Fruit fly (Drosophila melanogaster): ENCODE data around the gene Nep4.

The Nep4 gene

dm6 chr3R:20659804-20660203 lies at the start of gene Nep4:
Gene Nep4, minus strand, starts transcription at chr3R:20659904.
- no peak for TF ChIP-seq CG17801 (GFP tag; optimal IDR thresholded peaks at IDR 0.05; ENCODE audit: partially characterized antibody)

dm6 chr3R:20677251-20677650 lies 17.5 kb upstream of the Nep4 start, which contains the start of gene CG4000:
Gene CG4000, minus strand, starts transcription at chr3R:20677351.
- no peak for TF ChIP-seq CG17801 (GFP tag; optimal IDR thresholded peaks at IDR 0.05; ENCODE audit: partially characterized antibody)

DNA sequence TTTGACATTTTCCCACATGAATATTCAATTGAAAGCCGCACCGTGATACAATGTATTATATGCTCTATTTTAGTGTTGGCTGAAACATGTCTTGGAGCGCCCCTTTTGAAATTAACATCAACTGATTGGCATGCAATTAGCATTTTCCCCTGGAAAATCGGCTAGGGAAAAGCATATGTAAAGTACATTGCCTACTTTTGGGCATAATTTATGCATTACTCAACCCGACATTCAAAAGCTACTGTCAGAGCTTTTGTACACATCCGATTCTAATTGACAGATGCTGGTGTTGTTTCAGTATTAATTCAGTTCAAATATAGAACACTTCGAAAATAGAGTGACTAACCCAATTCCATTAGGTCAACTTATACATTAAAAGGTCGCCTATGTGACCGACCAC lies 16.1 kb upstream of the Nep4 start:
- no peak for TF ChIP-seq CG17801 (GFP tag; optimal IDR thresholded peaks at IDR 0.05; ENCODE audit: partially characterized antibody)

dm6 chr3R:20669040-20669621 lies 9.4 kb upstream of the Nep4 start, which contains the start of gene Cpr92F:
Gene Cpr92F, plus strand, starts transcription at chr3R:20669571.
- no peak for TF ChIP-seq CG17801 (GFP tag; optimal IDR thresholded peaks at IDR 0.05; ENCODE audit: partially characterized antibody)

- no peak for TF ChIP-seq CG17801 (GFP tag; optimal IDR thresholded peaks at IDR 0.05; ENCODE audit: partially characterized antibody)
Observed at dm6 chr3R:20656649-20657048, 3.1 kb downstream of the Nep4 start.

dm6 chr3R:20652350-20652749 lies 7.4 kb downstream of the Nep4 start, which contains the start of gene GluRIID:
Gene GluRIID, minus strand, starts transcription at chr3R:20652450.
- TF ChIP-seq CG17801 (GFP tag; optimal IDR thresholded peaks at IDR 0.05; ENCODE audit: partially characterized antibody) = no peak

DNA sequence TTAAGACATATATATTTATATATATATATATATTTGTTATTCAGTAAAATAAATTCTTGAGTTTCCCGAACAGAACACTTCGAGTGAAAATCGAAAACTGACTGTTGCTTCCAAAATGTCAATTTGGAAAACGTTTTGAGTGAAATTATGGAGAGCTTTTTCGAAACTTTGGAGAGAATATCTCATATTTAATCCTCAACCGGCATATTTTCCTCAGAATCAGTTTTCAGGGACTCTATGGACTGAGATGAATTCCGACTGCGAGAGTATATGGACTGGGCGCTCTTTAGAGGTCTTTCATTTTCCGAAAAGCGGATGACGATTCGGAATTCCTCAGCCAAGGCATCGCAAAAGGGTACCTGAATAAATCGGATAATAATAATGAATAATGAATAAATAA lies 11.1 kb downstream of the Nep4 start, which contains the start of gene GluRIIE:
Gene GluRIIE (minus strand): TSS at position 101 of the 400 bp plus-strand sequence.
- TF ChIP-seq CG17801 (GFP tag; optimal IDR thresholded peaks at IDR 0.05; ENCODE audit: partially characterized antibody) = no peak

dm6 chr3R:20635735-20636134 lies 24.0 kb downstream of the Nep4 start:
- TF ChIP-seq CG17801 (GFP tag; optimal IDR thresholded peaks at IDR 0.05; ENCODE audit: partially characterized antibody) = no peak

- peak; percentile 26 for TF ChIP-seq CG17801 (GFP tag; optimal IDR thresholded peaks at IDR 0.05; ENCODE audit: partially characterized antibody)
Observed at dm6 chr3R:20634674-20635594, 24.8 kb downstream of the Nep4 start, which contains the start of the genes Pi3K92E and Lrrk. Gene Pi3K92E, minus strand, starts transcription at chr3R:20634732. Gene Lrrk, plus strand, starts transcription at chr3R:20635480.

DNA sequence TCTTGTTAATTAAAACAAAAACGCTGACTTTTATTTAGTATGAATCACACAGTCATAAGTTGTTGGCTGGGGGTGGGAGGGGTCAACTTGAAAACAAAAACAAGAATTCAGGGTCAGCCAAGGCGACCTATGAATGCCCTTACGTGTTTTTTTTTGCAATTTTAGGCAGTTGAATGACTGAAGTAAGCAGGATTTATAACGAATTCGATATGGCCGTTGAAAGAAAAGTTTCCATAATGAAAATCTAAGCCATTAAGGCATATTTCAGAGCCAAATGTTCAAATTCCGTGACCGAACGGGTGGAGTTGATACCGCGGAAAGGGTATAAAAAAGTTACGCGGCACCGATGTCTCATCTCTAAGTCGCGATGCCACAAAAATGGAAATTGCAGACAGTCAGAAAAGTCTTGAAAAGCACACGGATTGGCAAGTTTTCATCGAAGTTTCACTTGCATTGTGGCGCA lies 25.7 kb downstream of the Nep4 start:
- TF ChIP-seq CG17801 (GFP tag; optimal IDR thresholded peaks at IDR 0.05; ENCODE audit: partially characterized antibody) = peak; percentile 46

dm6 chr3R:20626123-20626522 lies 33.6 kb downstream of the Nep4 start:
- TF ChIP-seq CG17801 (GFP tag; optimal IDR thresholded peaks at IDR 0.05; ENCODE audit: partially characterized antibody) = no peak

dm6 chr3R:20622297-20623168 lies 37.2 kb downstream of the Nep4 start:
- no peak for TF ChIP-seq CG17801 (GFP tag; optimal IDR thresholded peaks at IDR 0.05; ENCODE audit: partially characterized antibody)

dm6 chr3R:20621805-20622286 lies 37.9 kb downstream of the Nep4 start, which contains the start of gene H:
Gene H, plus strand, starts transcription at chr3R:20621938.
- TF ChIP-seq CG17801 (GFP tag; optimal IDR thresholded peaks at IDR 0.05; ENCODE audit: partially characterized antibody) = no peak

dm6 chr3R:20618947-20619346 lies 40.8 kb downstream of the Nep4 start:
- TF ChIP-seq CG17801 (GFP tag; optimal IDR thresholded peaks at IDR 0.05; ENCODE audit: partially characterized antibody) = no peak
